Fruit fly (Drosophila melanogaster) whole organism, embryonic: ENCODE data around the gene Cypl.
A peak's percentile ranks its signal among the peaks of the same experiment; 100 is the strongest.

Experiments
- Asciz ChIP-seq: fragments of 200-800 bp; sonication (Bioruptor generic); optimal IDR thresholded peaks from 2 replicates; lab custom pipeline; 2017; ENCODE audit warnings: missing biosample characterization, mild to moderate bottlenecking, missing genetic modification characterization, missing genetic modification reagents
- BEAF-32 ChIP-seq: fragments of 200-800 bp; sonication (Bioruptor generic); optimal IDR thresholded peaks from 3 replicates; lab custom pipeline; 2017; ENCODE audit warnings: missing biosample characterization, missing genetic modification characterization, mild to moderate bottlenecking, moderate library complexity, missing genetic modification reagents
- CG10565 ChIP-seq: fragments of 200-800 bp; sonication (Bioruptor generic); optimal IDR thresholded peaks from 3 replicates; lab custom pipeline; 2016; ENCODE audit warnings: missing biosample characterization, mild to moderate bottlenecking, missing genetic modification characterization
- CG10979 ChIP-seq: fragments of 200-800 bp; sonication (Bioruptor generic); optimal IDR thresholded peaks from 2 replicates; lab custom pipeline; 2018; ENCODE audit warnings: missing biosample characterization, mild to moderate bottlenecking, missing genetic modification characterization, moderate library complexity
- CG14050 ChIP-seq: fragments of 200-800 bp; sonication (Bioruptor generic); IDR thresholded peaks from 3 replicates; pipeline ENCODE4 v1.3.6; 2022; ENCODE audit warnings: missing biosample characterization, missing genetic modification characterization
- CG15696 ChIP-seq: fragments of 200-800 bp; sonication (Bioruptor generic); optimal IDR thresholded peaks from 2 replicates; lab custom pipeline; 2019; ENCODE audit warnings: missing biosample characterization, mild to moderate bottlenecking, missing genetic modification characterization, moderate library complexity
- CG17829 ChIP-seq: fragments of 200-800 bp; optimal IDR thresholded peaks from 2 replicates; lab custom pipeline; 2019; ENCODE audit warnings: missing biosample characterization, mild to moderate bottlenecking, missing genetic modification characterization, moderate library complexity
- CG17912 ChIP-seq: fragments of 200-800 bp; sonication (Bioruptor generic); optimal IDR thresholded peaks from 2 replicates; lab custom pipeline; 2018; ENCODE audit warnings: missing biosample characterization, mild to moderate bottlenecking, missing genetic modification characterization
- CG18476 ChIP-seq: fragments of 200-800 bp; sonication (Bioruptor generic); optimal IDR thresholded peaks from 2 replicates; lab custom pipeline; 2016; ENCODE audit warnings: missing biosample characterization, mild to moderate bottlenecking, missing genetic modification characterization
- CG30431 ChIP-seq: fragments of 200-800 bp; sonication (Bioruptor generic); optimal IDR thresholded peaks from 2 replicates; lab custom pipeline; 2017; ENCODE audit warnings: missing biosample characterization, missing genetic modification characterization
- CG3065 ChIP-seq: fragments of 200-800 bp; sonication (Bioruptor generic); optimal IDR thresholded peaks from 2 replicates; lab custom pipeline; 2016; ENCODE audit warnings: missing biosample characterization, missing genetic modification characterization
- CG3726 ChIP-seq: fragments of 200-800 bp; sonication (Bioruptor generic); IDR thresholded peaks from 3 replicates; pipeline ENCODE4, ENCODE4 v1.3.6; 2022; ENCODE audit warnings: missing biosample characterization, missing genetic modification characterization
- CG3838 ChIP-seq: fragments of 200-800 bp; sonication (Bioruptor generic); optimal IDR thresholded peaks from 3 replicates; lab custom pipeline; 2016; ENCODE audit warnings: missing biosample characterization, missing genetic modification characterization
- CG4617 ChIP-seq: fragments of 200-800 bp; sonication (Bioruptor generic); optimal IDR thresholded peaks from 3 replicates; lab custom pipeline; 2016; ENCODE audit warnings: missing biosample characterization, missing genetic modification characterization, borderline replicate concordance
- CG6689 ChIP-seq: fragments of 200-800 bp; sonication (Bioruptor generic); IDR thresholded peaks from 2 replicates; pipeline ENCODE4 v1.3.6; 2022; ENCODE audit warnings: missing biosample characterization, missing genetic modification characterization
- CG8290 ChIP-seq, 3 experiments: fragments of 200-800 bp; sonication (Bioruptor generic); optimal IDR thresholded peaks; 2 replicates each; lab custom pipeline; 2016 to 2019; ENCODE audit warnings: missing biosample characterization in 3 of 3, missing genetic modification characterization in 3 of 3, mild to moderate bottlenecking in 2 of 3, moderate library complexity in 1 of 3
- CG8388 ChIP-seq: fragments of 200-800 bp; sonication (Bioruptor generic); optimal IDR thresholded peaks from 2 replicates; lab custom pipeline; 2019; ENCODE audit warnings: missing biosample characterization, mild to moderate bottlenecking, missing genetic modification characterization, moderate library complexity
- Camta ChIP-seq: fragments of 200-800 bp; sonication (Bioruptor generic); optimal IDR thresholded peaks from 2 replicates; lab custom pipeline; 2016; ENCODE audit warnings: missing biosample characterization, missing genetic modification characterization
- CkIIα-i1 ChIP-seq: fragments of 200-800 bp; sonication (Bioruptor generic); IDR thresholded peaks from 2 replicates; pipeline ENCODE4 v1.3.6; 2022; ENCODE audit warnings: missing biosample characterization, missing genetic modification characterization
- Fer2 ChIP-seq: fragments of 200-800 bp; sonication (Bioruptor generic); optimal IDR thresholded peaks from 2 replicates; lab custom pipeline; 2018; ENCODE audit warnings: missing biosample characterization, mild to moderate bottlenecking, missing genetic modification characterization, moderate library complexity
- Hr39 ChIP-seq: fragments of >200 bp; optimal IDR thresholded peaks from 2 replicates; lab custom pipeline; 2017
- Lpt ChIP-seq: fragments of >200 bp; optimal IDR thresholded peaks from 2 replicates; lab custom pipeline; 2018; ENCODE audit warnings: missing biosample characterization, missing genetic modification characterization
- Nf-YB ChIP-seq: fragments of 200-800 bp; sonication (Bioruptor generic); optimal IDR thresholded peaks from 3 replicates; lab custom pipeline; 2019; ENCODE audit warnings: missing biosample characterization, mild to moderate bottlenecking, missing genetic modification characterization, moderate library complexity
- Trl ChIP-seq, 3 experiments: fragments of >200 bp in 2 of 3; fragments of 200-800 bp in 1 of 3; sonication (Bioruptor generic) in 1 of 3; optimal IDR thresholded peaks; 2 replicates in 1 of 3; 3 replicates in 2 of 3; lab custom pipeline; 2016 to 2017; ENCODE audit warnings: missing biosample characterization in 1 of 3, missing genetic modification characterization in 1 of 3
- Xbp1 ChIP-seq: fragments of 200-800 bp; sonication (Bioruptor generic); optimal IDR thresholded peaks from 3 replicates; lab custom pipeline; 2016; ENCODE audit warnings: missing biosample characterization, mild to moderate bottlenecking, missing genetic modification characterization
- abd-A ChIP-seq: fragments of 200-800 bp; sonication (Bioruptor generic); optimal IDR thresholded peaks from 3 replicates; lab custom pipeline; 2019; ENCODE audit warnings: missing biosample characterization, mild to moderate bottlenecking, missing genetic modification characterization, moderate library complexity
- ara ChIP-seq: fragments of 200-800 bp; sonication (Bioruptor generic); IDR thresholded peaks from 2 replicates; pipeline ENCODE4 v1.3.6; 2022; ENCODE audit warnings: missing biosample characterization, missing genetic modification characterization
- ci ChIP-seq: fragments of 200-800 bp; sonication (Bioruptor generic); IDR thresholded peaks from 3 replicates; pipeline ENCODE4 v1.3.6; 2022; ENCODE audit warnings: missing biosample characterization, missing genetic modification characterization
- dm ChIP-seq: fragments of 200-800 bp; sonication (Bioruptor generic); optimal IDR thresholded peaks from 3 replicates; lab custom pipeline; 2016; ENCODE audit warnings: missing biosample characterization, missing genetic modification characterization
- en ChIP-seq: fragments of 200-800 bp; sonication (Bioruptor generic); optimal IDR thresholded peaks from 2 replicates; lab custom pipeline; 2016; ENCODE audit warnings: missing biosample characterization, missing genetic modification characterization
- eve ChIP-seq, 2 experiments: fragments of >200 bp; optimal IDR thresholded peaks; 2 replicates each; lab custom pipeline; 2017; ENCODE audit warnings: missing biosample characterization in 2 of 2, missing genetic modification characterization in 2 of 2
- fru ChIP-seq: fragments of >200 bp; optimal IDR thresholded peaks from 2 replicates; lab custom pipeline; 2017
- gce ChIP-seq: fragments of 200-800 bp; sonication (Bioruptor generic); IDR thresholded peaks from 3 replicates; pipeline ENCODE4 v1.3.6; 2022; ENCODE audit warnings: missing biosample characterization, missing genetic modification characterization
- grau ChIP-seq: fragments of 200-800 bp; optimal IDR thresholded peaks from 3 replicates; lab custom pipeline; 2019; ENCODE audit warnings: missing biosample characterization, mild to moderate bottlenecking, missing genetic modification characterization, moderate library complexity
- gsb-n ChIP-seq: fragments of 200-800 bp; sonication (Bioruptor generic); optimal IDR thresholded peaks from 3 replicates; lab custom pipeline; 2018; ENCODE audit warnings: missing biosample characterization, mild to moderate bottlenecking, missing genetic modification characterization
- her ChIP-seq: fragments of 200-800 bp; sonication (Bioruptor generic); optimal IDR thresholded peaks from 2 replicates; lab custom pipeline; 2016; ENCODE audit warnings: missing biosample characterization, missing genetic modification characterization
- kah ChIP-seq: fragments of 200-800 bp; sonication (Bioruptor generic); optimal IDR thresholded peaks from 2 replicates; lab custom pipeline; 2018; ENCODE audit warnings: missing biosample characterization, mild to moderate bottlenecking, missing genetic modification characterization
- ken ChIP-seq: fragments of 200-800 bp; sonication (Bioruptor generic); IDR thresholded peaks from 3 replicates; pipeline ENCODE4 v1.3.6; 2022; ENCODE audit warnings: missing biosample characterization, missing genetic modification characterization
- klu ChIP-seq: fragments of 200-800 bp; sonication (Bioruptor generic); IDR thresholded peaks from 2 replicates; pipeline ENCODE4 v1.3.6; 2022; ENCODE audit warnings: missing biosample characterization, missing genetic modification characterization
- kni ChIP-seq: fragments of 200-800 bp; sonication (Bioruptor generic); optimal IDR thresholded peaks from 3 replicates; lab custom pipeline; 2017; ENCODE audit warnings: mild to moderate bottlenecking, missing biosample characterization, missing genetic modification reagents, missing genetic modification characterization
- maf-S ChIP-seq: fragments of 200-800 bp; sonication (Bioruptor generic); optimal IDR thresholded peaks from 2 replicates; lab custom pipeline; 2016; ENCODE audit warnings: missing biosample characterization, missing genetic modification characterization
- nmo ChIP-seq: fragments of 200-800 bp; sonication (Bioruptor generic); optimal IDR thresholded peaks from 2 replicates; lab custom pipeline; 2018; ENCODE audit warnings: missing biosample characterization, mild to moderate bottlenecking, missing genetic modification characterization, moderate library complexity
- pho ChIP-seq: fragments of 200-800 bp; sonication (Bioruptor generic); optimal IDR thresholded peaks from 2 replicates; lab custom pipeline; 2016; ENCODE audit warnings: missing biosample characterization, missing genetic modification characterization
- prd ChIP-seq, 3 experiments: fragments of >200 bp in 2 of 3; fragments of 200-800 bp in 1 of 3; sonication (Bioruptor generic) in 1 of 3; optimal IDR thresholded peaks in 2 of 3; IDR thresholded peaks in 1 of 3; 2 replicates in 2 of 3; 3 replicates in 1 of 3; pipeline versions ENCODE4 v1.3.6 to Lab custom; 2017 to 2022; ENCODE audit warnings: missing biosample characterization in 1 of 3, missing genetic modification characterization in 1 of 3
- pum ChIP-seq: fragments of 200-800 bp; sonication (Bioruptor generic); optimal IDR thresholded peaks from 2 replicates; lab custom pipeline; 2016; ENCODE audit warnings: missing biosample characterization, missing genetic modification characterization
- sd ChIP-seq: fragments of 200-800 bp; sonication (Bioruptor generic); optimal IDR thresholded peaks from 3 replicates; lab custom pipeline; 2018; ENCODE audit warnings: missing biosample characterization, mild to moderate bottlenecking, missing genetic modification characterization, moderate library complexity
- stc ChIP-seq: fragments of 200-800 bp; sonication (Bioruptor generic); IDR thresholded peaks from 2 replicates; pipeline ENCODE4 v1.3.6; 2022; ENCODE audit warnings: missing biosample characterization, missing genetic modification characterization
- wor ChIP-seq: fragments of 200-800 bp; sonication (Bioruptor generic); IDR thresholded peaks from 2 replicates; pipeline ENCODE4 v1.3.6; 2022; ENCODE audit warnings: missing biosample characterization, missing genetic modification characterization
- yki ChIP-seq: fragments of >200 bp; optimal IDR thresholded peaks from 3 replicates; lab custom pipeline; 2018
- zen ChIP-seq: fragments of 200-800 bp; sonication (Bioruptor generic); optimal IDR thresholded peaks from 3 replicates; lab custom pipeline; 2018; ENCODE audit warnings: missing biosample characterization, mild to moderate bottlenecking, missing genetic modification characterization, moderate library complexity
- zfh2 ChIP-seq: fragments of 200-800 bp; sonication (Bioruptor generic); optimal IDR thresholded peaks from 2 replicates; lab custom pipeline; 2016; ENCODE audit warnings: missing biosample characterization, missing genetic modification characterization

Cypl gene

dm6 chr3L:552950-553349 lies 10.2 kb upstream of the Cypl start (continued):
- peak; percentile 80 for TF ChIP-seq her
- no peak for TF ChIP-seq Lpt (GFP tag; lab: Kevin White, UChicago)
- TF ChIP-seq stc: peak; percentile 76
- TF ChIP-seq fru (lab: Kevin White, UChicago): no peak
- no peak for TF ChIP-seq CG10565 (GFP tag; lab: Kevin White, UChicago)
- peak; percentile 43 for TF ChIP-seq wor (GFP tag; lab: Robert Waterston, UW)
- TF ChIP-seq CG3838 (GFP tag; lab: Kevin White, UChicago): no peak
- TF ChIP-seq CG3726 (GFP tag; lab: Robert Waterston, UW): peak; percentile 58; the same call in 1 of the 3 replicates
- TF ChIP-seq zen (tag; lab: Kevin White, UChicago): no peak
- peak; percentile 2 for TF ChIP-seq abd-A (tag; lab: Kevin White, UChicago)
- peak; percentile 82 for TF ChIP-seq ci (GFP tag; lab: Robert Waterston, UW)
- peak; percentile 74 for TF ChIP-seq ara
- TF ChIP-seq sd (tag; lab: Kevin White, UChicago): peak; percentile 39
- peak; percentile 45 for TF ChIP-seq pho (GFP tag; lab: Kevin White, UChicago)
- TF ChIP-seq CG4617 (GFP tag; lab: Kevin White, UChicago): peak; percentile 20
- peak; percentile 38 for TF ChIP-seq kah (GFP tag; lab: Kevin White, UChicago)
- peak; percentile 45 for TF ChIP-seq CG18476
- peak; percentile 26; the same call in 1 of the 2 replicates for TF ChIP-seq CkIIα-i1 (GFP tag; lab: Robert Waterston, UW)
- TF ChIP-seq en (GFP tag; lab: Kevin White, UChicago): no peak
- no peak for TF ChIP-seq Trl (optimal IDR thresholded peaks at IDR 0.05; lab: Kevin White, UChicago)
- TF ChIP-seq Trl (GFP tag; optimal IDR thresholded peaks at IDR 0.05; lab: Kevin White, UChicago): peak; percentile 60
- TF ChIP-seq Asciz (GFP tag; lab: Kevin White, UChicago): peak; percentile 55
- peak; percentile 55 for TF ChIP-seq pum
- TF ChIP-seq BEAF-32 (GFP tag; lab: Kevin White, UChicago): no peak
- peak; percentile 67 for TF ChIP-seq maf-S (GFP tag; lab: Kevin White, UChicago)
- TF ChIP-seq CG15696: no peak
- TF ChIP-seq Xbp1: peak; percentile 71
- peak; percentile 18 for TF ChIP-seq Nf-YB (GFP tag; lab: Kevin White, UChicago)
- no peak for TF ChIP-seq Hr39
- peak; percentile 28 for TF ChIP-seq gsb-n
- peak; percentile 53 for TF ChIP-seq CG8388 (GFP tag; lab: Kevin White, UChicago)
- TF ChIP-seq yki (lab: Kevin White, UChicago): no peak
- TF ChIP-seq Fer2 (tag; lab: Kevin White, UChicago): no peak
- TF ChIP-seq Camta (GFP tag; lab: Kevin White, UChicago): peak; percentile 60
- peak; percentile 67 for TF ChIP-seq zfh2 (GFP tag; lab: Kevin White, UChicago)
- peak; percentile 39 for TF ChIP-seq dm (GFP tag; lab: Kevin White, UChicago)
- no peak for TF ChIP-seq kni (GFP tag; lab: Kevin White, UChicago)
- TF ChIP-seq CG6689 (GFP tag; lab: Robert Waterston, UW): peak; percentile 75
- peak; percentile 71 for TF ChIP-seq grau (tag; lab: Kevin White, UChicago)
- TF ChIP-seq gce: peak; percentile 55; the same call in 1 of the 3 replicates
- no peak for TF ChIP-seq CG8290 (GFP tag; optimal IDR thresholded peaks at IDR 0.05; lab: Kevin White, UChicago)
- peak in 1 of 2 experiments; percentile 96 for TF ChIP-seq CG8290 (tag; optimal IDR thresholded peaks at IDR 0.05; lab: Kevin White, UChicago)
- peak; percentile 40 for TF ChIP-seq CG17829 (tag; lab: Kevin White, UChicago)
- TF ChIP-seq CG30431 (GFP tag; lab: Kevin White, UChicago): peak; percentile 40
- no peak for TF ChIP-seq CG17912
- TF ChIP-seq prd (optimal IDR thresholded peaks at IDR 0.05; lab: Kevin White, UChicago): no peak
- TF ChIP-seq prd (GFP tag; IDR thresholded peaks at IDR 0.05; lab: Robert Waterston, UW): peak; percentile 81
- TF ChIP-seq CG10979 (tag; lab: Kevin White, UChicago): peak; percentile 50
- no peak for TF ChIP-seq CG3065 (GFP tag; lab: Kevin White, UChicago)
- TF ChIP-seq nmo (GFP tag; lab: Kevin White, UChicago): peak; percentile 64
- TF ChIP-seq klu (GFP tag; lab: Robert Waterston, UW): 0 out of 2 replicates have a peak, but pooled peaks have one; percentile 25
- peak; percentile 60; the same call in 1 of the 3 replicates for TF ChIP-seq ken (GFP tag; lab: Robert Waterston, UW)
- TF ChIP-seq CG14050 (GFP tag; lab: Robert Waterston, UW): peak; percentile 64; the same call in 2 of the 3 replicates
- peak in 1 of 2 experiments; percentile 91 for TF ChIP-seq eve (GFP tag; optimal IDR thresholded peaks at IDR 0.05; lab: Kevin White, UChicago)
